Fruit fly (Drosophila melanogaster): ENCODE measurements around the gene CG15172.

CG15172 gene

DNA sequence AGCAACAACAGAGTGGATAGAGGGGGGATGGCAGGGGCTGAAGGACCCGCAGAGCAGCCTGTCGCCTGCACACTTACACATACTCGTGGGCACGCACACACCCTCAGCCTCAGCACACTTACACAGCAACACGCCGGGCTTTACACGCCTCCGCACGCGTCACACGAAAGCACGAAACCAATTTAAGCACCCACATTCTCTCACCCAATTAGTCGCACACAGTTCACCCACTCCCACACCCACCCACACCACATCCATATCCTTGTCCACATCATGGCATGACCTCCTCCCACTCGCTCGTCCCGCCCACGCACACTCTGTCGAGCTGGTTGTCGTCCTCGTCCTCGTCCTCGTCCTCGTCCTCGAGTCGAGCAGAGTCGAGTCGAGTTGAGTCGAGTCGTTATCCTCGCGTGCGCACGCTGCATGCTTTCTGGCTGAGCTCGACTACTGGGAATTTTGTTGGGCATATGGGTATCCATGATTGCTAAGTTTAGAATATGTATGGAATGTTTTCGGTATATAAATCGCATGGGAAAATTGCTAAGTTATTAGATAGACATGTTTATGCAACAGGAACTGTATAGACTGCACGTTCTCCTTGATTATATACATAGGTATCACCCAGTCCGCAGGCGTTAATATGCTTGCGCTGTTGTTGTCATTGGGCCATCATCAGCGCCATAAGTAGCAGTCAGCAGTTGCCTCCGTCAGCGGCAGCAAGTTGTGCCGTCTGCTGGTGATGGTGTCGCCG is 10.1 kb upstream of the CG15172 start (continued):
- TF ChIP-seq hb (GFP tag; IDR thresholded peaks at IDR 0.05; ENCODE audit: partially characterized antibody), result no peak
- peak; percentile 21; the same call in 1 of the 2 replicates for TF ChIP-seq Bgb (GFP tag; IDR thresholded peaks at IDR 0.05; ENCODE audit: partially characterized antibody)
- TF ChIP-seq CG17361 (GFP tag; IDR thresholded peaks at IDR 0.05), result peak; percentile 75
- TF ChIP-seq org-1 (GFP tag; optimal IDR thresholded peaks at IDR 0.05), result peak; percentile 87
- no peak for TF ChIP-seq CG6791 (GFP tag; IDR thresholded peaks at IDR 0.05; ENCODE audit: partially characterized antibody)
- TF ChIP-seq CG30403 (GFP tag; optimal IDR thresholded peaks at IDR 0.05), result peak; percentile 81
- peak; percentile 78 for TF ChIP-seq BtbVII (GFP tag; optimal IDR thresholded peaks at IDR 0.05)
- TF ChIP-seq E2f2 (GFP tag; IDR thresholded peaks at IDR 0.05), result peak; percentile 55
- TF ChIP-seq Jarid2 (GFP tag; optimal IDR thresholded peaks at IDR 0.05), result peak; percentile 28
- peak; percentile 75 for TF ChIP-seq peb (GFP tag; IDR thresholded peaks at IDR 0.05)
- no peak for TF ChIP-seq Hr78 (GFP tag; optimal IDR thresholded peaks at IDR 0.05)
- peak; percentile 81 for TF ChIP-seq gro (GFP tag; optimal IDR thresholded peaks at IDR 0.05)
- peak; percentile 10; the same call in 1 of the 2 replicates for TF ChIP-seq CG16779 (GFP tag; IDR thresholded peaks at IDR 0.05)
- TF ChIP-seq CG17612 (GFP tag; IDR thresholded peaks at IDR 0.05), result 0 out of 2 replicates have a peak, but pooled peaks have one; percentile 23
- TF ChIP-seq Dbx (GFP tag; IDR thresholded peaks at IDR 0.05), result peak; percentile 84
- TF ChIP-seq HLH4C (GFP tag; IDR thresholded peaks at IDR 0.05; ENCODE audit: partially characterized antibody), result no peak
- no peak for TF ChIP-seq knrl (GFP tag; IDR thresholded peaks at IDR 0.05; ENCODE audit: partially characterized antibody)
- peak; percentile 89 for TF ChIP-seq vvl (GFP tag; IDR thresholded peaks at IDR 0.05)
- TF ChIP-seq bcd (GFP tag; optimal IDR thresholded peaks at IDR 0.05), result peak; percentile 84
- TF ChIP-seq CG11723 (GFP tag; optimal IDR thresholded peaks at IDR 0.05), result peak; percentile 50
- peak; percentile 49 for TF ChIP-seq CG12744 (GFP tag; optimal IDR thresholded peaks at IDR 0.05)
- TF ChIP-seq CG8290 (GFP tag; optimal IDR thresholded peaks at IDR 0.05), result no peak
- peak in 1 of 2 experiments; percentile 93 for TF ChIP-seq CG8290 (tag; optimal IDR thresholded peaks at IDR 0.05)
- peak; percentile 7 for TF ChIP-seq CG14965 (GFP tag; optimal IDR thresholded peaks at IDR 0.05; ENCODE audit: borderline replicate concordance)
- TF ChIP-seq CG11696 (GFP tag; IDR thresholded peaks at IDR 0.05), result 0 out of 2 replicates have a peak, but pooled peaks have one; percentile 32
- TF ChIP-seq Ets65A (GFP tag), result peak; percentile 94
- TF ChIP-seq gsb-n (tag; optimal IDR thresholded peaks at IDR 0.05), result peak; percentile 58
- no peak for TF ChIP-seq TFAM (GFP tag; optimal IDR thresholded peaks at IDR 0.05)
- TF ChIP-seq sens-2 (GFP tag; IDR thresholded peaks at IDR 0.05), result peak; percentile 50; the same call in 1 of the 2 replicates
- TF ChIP-seq Dip2 (GFP tag; IDR thresholded peaks at IDR 0.05), result no peak
- TF ChIP-seq CG8388 (GFP tag; optimal IDR thresholded peaks at IDR 0.05), result peak; percentile 59
- TF ChIP-seq HmgZ (tag; optimal IDR thresholded peaks at IDR 0.05), result peak; percentile 68
- TF ChIP-seq H15 (GFP tag; IDR thresholded peaks at IDR 0.05), result peak; percentile 85
- TF ChIP-seq HLH3B (GFP tag; IDR thresholded peaks at IDR 0.05), result peak; percentile 83
- TF ChIP-seq Spps (tag; optimal IDR thresholded peaks at IDR 0.05), result peak; percentile 6
- peak; percentile 85 for TF ChIP-seq CG1603 (tag; optimal IDR thresholded peaks at IDR 0.05)
- TF ChIP-seq CG2889 (GFP tag; IDR thresholded peaks at IDR 0.05), result peak; percentile 74; the same call in 2 of the 3 replicates
- peak; percentile 81 for TF ChIP-seq CG11247 (GFP tag; IDR thresholded peaks at IDR 0.05)
- TF ChIP-seq zf30C (GFP tag; optimal IDR thresholded peaks at IDR 0.05), result no peak
- TF ChIP-seq Sry-β (GFP tag; optimal IDR thresholded peaks at IDR 0.05), result no peak
- TF ChIP-seq E2f1 (GFP tag; IDR thresholded peaks at IDR 0.05), result peak; percentile 86
- TF ChIP-seq Sox100B (GFP tag; optimal IDR thresholded peaks at IDR 0.05), result peak; percentile 66
- TF ChIP-seq br (optimal IDR thresholded peaks at IDR 0.05), result no peak
- TF ChIP-seq CG32767 (GFP tag; IDR thresholded peaks at IDR 0.05), result peak; percentile 64; the same call in 1 of the 2 replicates
- no peak for TF ChIP-seq CG8359 (GFP tag; optimal IDR thresholded peaks at IDR 0.05; ENCODE audit: borderline replicate concordance)
- TF ChIP-seq unc-4 (GFP tag; IDR thresholded peaks at IDR 0.05; ENCODE audit: partially characterized antibody), result no peak
- peak; percentile 58 for TF ChIP-seq kay (GFP tag; optimal IDR thresholded peaks at IDR 0.05)
- TF ChIP-seq CG1832 (GFP tag; optimal IDR thresholded peaks at IDR 0.05), result no peak
- no peak for TF ChIP-seq Doc2 (GFP tag; IDR thresholded peaks at IDR 0.05)
